Worm (Caenorhabditis elegans) whole organism, L2 larva: ENCODE results near the gene irld-7.

Experiments
- C34F6.9 ChIP-seq: fragments of 150-350 bp; optimal IDR thresholded peaks from 2 replicates; lab custom pipeline; 2014; ENCODE audit warnings: missing biosample characterization, missing genetic modification characterization
- F13H6.1 ChIP-seq: sonication (generic microtip); optimal IDR thresholded peaks from 2 replicates; lab custom pipeline; 2016; ENCODE audit warnings: missing genetic modification characterization, missing compliant biosample characterization
- Y55F3AM.14 ChIP-seq: fragments of 200-800 bp; sonication (Bioruptor generic); optimal IDR thresholded peaks from 2 replicates; lab custom pipeline; 2018; ENCODE audit warnings: mild to moderate bottlenecking, missing genetic modification characterization, missing compliant biosample characterization
- ZK546.5 ChIP-seq: sonication (generic microtip); optimal IDR thresholded peaks from 2 replicates; lab custom pipeline; 2017; ENCODE audit warnings: missing biosample characterization, missing genetic modification characterization
- alr-1 ChIP-seq: fragments of 150-350 bp; optimal IDR thresholded peaks from 2 replicates; lab custom pipeline; 2014; ENCODE audit warnings: missing biosample characterization, missing genetic modification characterization
- ama-1 ChIP-seq: fragments of 150-350 bp; optimal IDR thresholded peaks from 2 replicates; lab custom pipeline; 2018; ENCODE audit warnings: inconsistent platforms
- ceh-82 ChIP-seq: fragments of 150-350 bp; optimal IDR thresholded peaks from 2 replicates; lab custom pipeline; 2014; ENCODE audit warnings: missing biosample characterization, missing genetic modification characterization
- crh-2 ChIP-seq: sonication (generic microtip); optimal IDR thresholded peaks from 2 replicates; lab custom pipeline; 2017; ENCODE audit warnings: missing biosample characterization, missing genetic modification characterization
- dmd-4 ChIP-seq: sonication (generic microtip); optimal IDR thresholded peaks from 2 replicates; lab custom pipeline; 2017; ENCODE audit warnings: missing biosample characterization, missing genetic modification characterization
- fos-1 ChIP-seq: fragments of 150-350 bp; optimal IDR thresholded peaks from 2 replicates; lab custom pipeline; 2014; ENCODE audit warnings: missing biosample characterization, missing genetic modification characterization
- gmeb-1 ChIP-seq: fragments of 150-350 bp; optimal IDR thresholded peaks from 2 replicates; lab custom pipeline; 2014; ENCODE audit warnings: missing biosample characterization, missing genetic modification characterization
- lin-11 ChIP-seq: fragments of 150-350 bp; sonication (generic microtip); optimal IDR thresholded peaks from 2 replicates; lab custom pipeline; 2014; ENCODE audit warnings: missing biosample characterization, missing genetic modification characterization, inconsistent platforms, mixed read lengths
- lin-39 ChIP-seq: fragments of 150-350 bp; optimal IDR thresholded peaks from 2 replicates; lab custom pipeline; 2014; ENCODE audit warnings: missing biosample characterization, missing genetic modification reagents, missing genetic modification characterization
- lsy-2 ChIP-seq, 2 experiments: fragments of 150-350 bp in 1 of 2; sonication (generic microtip) in 1 of 2; optimal IDR thresholded peaks; 2 replicates each; lab custom pipeline; 2014 to 2017; ENCODE audit warnings: missing biosample characterization in 2 of 2, missing genetic modification characterization in 2 of 2
- mab-5 ChIP-seq: fragments of 150-350 bp; optimal IDR thresholded peaks from 2 replicates; lab custom pipeline; 2014; ENCODE audit warnings: missing biosample characterization, missing genetic modification characterization
- mbf-1 ChIP-seq: sonication (generic microtip); optimal IDR thresholded peaks from 2 replicates; lab custom pipeline; 2017; ENCODE audit warnings: missing biosample characterization, missing genetic modification characterization
- nhr-10 ChIP-seq: sonication (generic microtip); optimal IDR thresholded peaks from 2 replicates; lab custom pipeline; 2017; ENCODE audit warnings: missing biosample characterization, missing genetic modification characterization
- nhr-12 ChIP-seq: fragments of 150-350 bp; optimal IDR thresholded peaks from 2 replicates; lab custom pipeline; 2014; ENCODE audit warnings: missing biosample characterization, missing genetic modification characterization
- nhr-129 ChIP-seq: fragments of 150-350 bp; optimal IDR thresholded peaks from 2 replicates; lab custom pipeline; 2014; ENCODE audit warnings: missing biosample characterization, missing genetic modification characterization
- nhr-21 ChIP-seq: fragments of 150-350 bp; optimal IDR thresholded peaks from 2 replicates; lab custom pipeline; 2014; ENCODE audit warnings: missing biosample characterization, missing genetic modification characterization
- nhr-237 ChIP-seq: fragments of 150-350 bp; optimal IDR thresholded peaks from 2 replicates; lab custom pipeline; 2014; ENCODE audit warnings: missing biosample characterization, missing genetic modification characterization
- nhr-77 ChIP-seq: fragments of 150-350 bp; optimal IDR thresholded peaks from 2 replicates; lab custom pipeline; 2014; ENCODE audit warnings: missing biosample characterization, missing genetic modification characterization
- sem-4 ChIP-seq: fragments of 150-350 bp; optimal IDR thresholded peaks from 2 replicates; lab custom pipeline; 2014; ENCODE audit warnings: missing biosample characterization, missing genetic modification reagents, missing genetic modification characterization
- sma-3 ChIP-seq: sonication (generic microtip); optimal IDR thresholded peaks from 2 replicates; lab custom pipeline; 2016; ENCODE audit warnings: missing genetic modification reagents, missing genetic modification characterization, missing compliant biosample characterization
- sma-9 ChIP-seq, 2 experiments: fragments of 150-350 bp in 1 of 2; sonication (generic microtip) in 1 of 2; optimal IDR thresholded peaks; 2 replicates each; lab custom pipeline; 2014 to 2016; ENCODE audit warnings: missing genetic modification characterization in 2 of 2, mild to moderate bottlenecking in 1 of 2, missing biosample characterization in 1 of 2, missing compliant biosample characterization in 1 of 2, missing genetic modification reagents in 1 of 2, moderate library complexity in 1 of 2
- unc-39 ChIP-seq: fragments of 150-350 bp; optimal IDR thresholded peaks from 2 replicates; lab custom pipeline; 2014; ENCODE audit warnings: missing biosample characterization, missing genetic modification characterization
- zag-1 ChIP-seq: fragments of 150-350 bp; optimal IDR thresholded peaks from 2 replicates; lab custom pipeline; 2014; ENCODE audit warnings: missing biosample characterization, missing genetic modification characterization
- ztf-1 ChIP-seq: fragments of 200-800 bp; sonication (Bioruptor generic); conservative IDR thresholded peaks from 2 replicates; pipeline ENCODE4 v1.3.6; 2022; ENCODE audit warnings: missing genetic modification characterization, missing compliant biosample characterization

irld-7 gene

DNA sequence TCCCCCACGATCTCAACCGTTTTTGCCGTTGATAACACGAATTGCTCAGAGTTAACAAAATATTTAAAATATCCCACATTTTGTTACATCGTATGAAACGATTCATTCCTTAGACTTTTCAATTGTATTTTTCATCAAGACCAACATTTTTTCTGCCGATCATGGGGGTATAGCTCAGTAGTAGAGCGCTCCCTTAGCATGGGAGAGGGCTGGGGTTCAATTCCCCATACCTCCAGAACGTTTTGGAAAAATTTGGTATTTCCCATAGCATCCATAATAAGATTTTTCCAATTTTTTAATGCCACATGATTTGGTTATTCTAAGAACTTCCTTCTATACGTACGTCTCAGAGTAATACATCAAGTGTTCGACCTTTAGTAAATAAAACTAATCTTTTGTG lies 28.1 kb upstream of the irld-7 start:
- TF ChIP-seq nhr-129 (tag; lab: Kevin White, UChicago) (no peak), mbf-1 (tag; lab: Kevin White, UChicago) (no peak), Y55F3AM.14 (GFP tag; lab: Kevin White, UChicago) (no peak), nhr-237 (tag; lab: Kevin White, UChicago) (no peak), dmd-4 (tag; lab: Kevin White, UChicago) (no peak), fos-1 (tag; lab: Kevin White, UChicago) (no peak), unc-39 (tag; lab: Kevin White, UChicago) (no peak), nhr-10 (no peak)

DNA sequence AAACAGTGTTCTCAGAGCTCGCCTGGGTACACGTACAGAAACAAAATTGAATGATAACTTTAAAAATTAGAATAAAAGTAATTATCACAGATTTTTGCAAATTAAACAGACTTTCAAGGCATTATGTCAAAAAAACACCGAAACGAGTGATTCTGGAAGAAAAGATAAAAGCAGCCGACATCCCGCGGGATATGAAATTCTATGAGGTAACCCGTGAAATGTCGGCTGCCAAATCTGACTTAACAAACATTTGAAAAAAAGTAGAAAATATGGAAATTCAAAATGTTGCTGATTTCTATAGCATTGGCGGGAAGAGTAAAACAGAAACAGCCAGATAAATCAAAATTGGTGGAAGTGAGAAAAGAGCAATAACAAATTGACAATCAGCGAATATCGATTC lies 24.6 kb upstream of the irld-7 start:
- TF ChIP-seq lin-39 (tag; lab: Kevin White, UChicago) (no peak), crh-2 (no peak), nhr-129 (tag; lab: Kevin White, UChicago) (no peak), ceh-82 (tag; lab: Kevin White, UChicago) (no peak), ZK546.5 (tag; lab: Kevin White, UChicago) (no peak), alr-1 (tag; lab: Kevin White, UChicago) (no peak), Y55F3AM.14 (GFP tag; lab: Kevin White, UChicago) (no peak), ama-1 (no peak)

DNA sequence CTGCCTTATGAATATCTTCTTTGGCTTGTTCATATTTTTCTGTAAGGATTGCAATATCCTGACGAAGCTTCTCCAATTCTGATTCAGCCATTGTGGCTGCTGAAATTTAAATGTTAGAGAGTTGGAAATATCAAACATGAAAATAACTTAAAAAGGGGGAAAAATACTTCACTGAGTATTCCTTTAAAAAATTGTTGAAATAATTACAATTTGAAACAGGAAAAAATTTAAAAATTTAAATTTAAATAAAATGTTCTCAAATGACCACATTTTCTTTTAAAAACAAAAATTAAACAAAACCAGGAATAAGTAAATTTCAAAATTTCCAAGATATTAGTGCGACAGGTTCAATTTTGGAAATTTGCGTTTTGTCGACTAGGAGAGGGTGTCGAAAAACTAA lies 17.9 kb upstream of the irld-7 start, which contains the start of gene bicd-1:
Gene bicd-1 (minus strand): TSS at position 101 of the 400 bp plus-strand sequence.
- no peak for TF ChIP-seq nhr-77 (tag; lab: Kevin White, UChicago)
- TF ChIP-seq alr-1 (tag; lab: Kevin White, UChicago), result no peak
- TF ChIP-seq lsy-2 (tag; optimal IDR thresholded peaks at IDR 0.05; lab: Kevin White, UChicago), result no peak
- no peak for TF ChIP-seq nhr-12 (tag; lab: Kevin White, UChicago)
- TF ChIP-seq nhr-21 (tag; lab: Kevin White, UChicago), result no peak
- TF ChIP-seq sma-3 (GFP tag; lab: Kevin White, UChicago), result no peak
- TF ChIP-seq mab-5 (tag; lab: Kevin White, UChicago), result no peak
- TF ChIP-seq ztf-1 (GFP tag; lab: Robert Waterston, UW), result no peak
- no peak for TF ChIP-seq gmeb-1 (tag; lab: Kevin White, UChicago)
- TF ChIP-seq lin-11 (tag; lab: Kevin White, UChicago), result no peak
- TF ChIP-seq zag-1 (tag; lab: Kevin White, UChicago), result no peak
- no peak for TF ChIP-seq ZK546.5 (tag; lab: Kevin White, UChicago)
- no peak for TF ChIP-seq F13H6.1
- TF ChIP-seq, all 48 proteins: peak for 0

DNA sequence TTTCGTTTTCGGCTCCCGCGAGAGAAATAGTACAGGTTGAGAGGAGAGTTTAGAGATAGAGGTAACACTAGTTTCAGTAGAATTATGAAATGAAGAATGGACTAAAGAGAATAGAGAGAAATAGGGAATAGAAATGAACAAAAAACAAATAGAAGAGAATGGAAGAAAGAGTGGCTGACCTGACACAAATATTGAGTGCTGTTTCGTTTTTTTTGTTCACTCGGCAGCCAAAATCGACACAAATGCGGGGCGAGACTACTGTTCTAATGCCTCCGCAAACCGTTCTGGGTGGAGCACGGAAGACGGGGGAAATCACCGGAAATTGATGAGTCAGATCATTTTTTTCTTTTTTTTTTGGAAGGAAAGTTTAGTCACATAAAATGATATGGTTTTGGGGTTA lies 17.5 kb upstream of the irld-7 start:
- TF ChIP-seq sem-4 (tag; lab: Kevin White, UChicago) (no peak), sma-9 (GFP tag; optimal IDR thresholded peaks at IDR 0.05; lab: Kevin White, UChicago) (no peak), sma-9 (tag; optimal IDR thresholded peaks at IDR 0.05; lab: Kevin White, UChicago) (no peak), ceh-82 (tag; lab: Kevin White, UChicago) (no peak), mab-5 (tag; lab: Kevin White, UChicago) (no peak), alr-1 (tag; lab: Kevin White, UChicago) (no peak)

DNA sequence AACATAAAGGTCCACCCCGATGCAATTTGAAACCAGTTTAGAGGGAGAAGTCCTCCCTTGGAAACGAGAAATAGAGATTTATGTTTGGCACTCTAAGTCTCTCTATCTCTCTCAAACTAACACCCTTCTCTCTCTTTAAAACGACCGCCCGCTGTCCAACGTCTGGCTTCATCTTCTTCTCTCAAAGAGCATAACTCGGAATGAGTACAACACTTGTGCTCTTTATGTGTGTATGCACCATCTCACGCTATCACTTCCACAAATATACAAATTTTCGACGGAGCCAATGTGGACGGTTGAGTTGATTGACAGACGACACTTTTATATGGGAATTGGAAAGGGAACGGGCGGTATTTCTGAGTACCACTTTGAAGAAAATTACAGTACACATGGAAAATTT lies 15.8 kb upstream of the irld-7 start:
- TF ChIP-seq C34F6.9 (tag; lab: Kevin White, UChicago) (peak; percentile 12), fos-1 (tag; lab: Kevin White, UChicago) (peak; percentile 42), dmd-4 (tag; lab: Kevin White, UChicago) (no peak)

DNA sequence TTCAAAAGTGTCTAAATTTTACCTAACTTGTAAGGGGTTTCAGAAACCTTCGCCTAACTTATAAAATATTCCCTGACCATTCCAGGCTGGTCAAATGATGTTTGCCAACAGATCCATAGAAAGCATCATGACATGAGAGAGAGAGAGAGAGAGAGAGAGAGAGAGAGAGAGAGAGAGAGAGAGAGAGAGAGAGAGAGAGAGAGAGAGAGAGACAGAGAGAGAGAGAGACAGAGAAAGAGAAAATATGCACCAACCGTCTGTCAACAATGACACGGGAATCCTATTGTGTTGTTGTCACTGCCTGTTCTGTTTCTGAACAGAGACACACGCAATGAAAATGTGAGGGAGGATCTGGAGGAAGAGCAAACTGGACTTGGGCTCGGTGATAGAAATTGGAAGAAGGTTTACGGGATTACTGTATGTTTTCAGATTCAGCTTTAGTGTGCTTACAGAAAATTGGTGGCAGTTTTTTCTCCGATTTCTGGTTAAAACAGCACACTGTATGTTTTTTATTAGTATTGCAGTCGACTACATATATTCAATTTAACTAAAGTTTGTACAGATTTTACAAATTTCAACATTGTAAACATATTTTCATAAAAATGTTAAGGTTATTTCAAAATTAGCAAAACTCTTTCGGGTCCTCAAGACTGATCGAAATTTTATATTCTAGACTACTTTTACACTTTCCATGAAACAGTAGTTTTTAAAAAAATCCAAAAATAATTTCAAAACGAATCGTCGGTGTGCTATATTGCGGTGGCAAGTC lies 14.0 kb upstream of the irld-7 start:
- TF ChIP-seq zag-1 (tag; lab: Kevin White, UChicago) (no peak), ztf-1 (GFP tag; lab: Robert Waterston, UW) (no peak), gmeb-1 (tag; lab: Kevin White, UChicago) (peak; percentile 2), nhr-129 (tag; lab: Kevin White, UChicago) (peak; percentile 26), mab-5 (tag; lab: Kevin White, UChicago) (no peak), sma-9 (GFP tag; optimal IDR thresholded peaks at IDR 0.05; lab: Kevin White, UChicago) (no peak), sma-9 (tag; optimal IDR thresholded peaks at IDR 0.05; lab: Kevin White, UChicago) (no peak), crh-2 (peak; percentile 30)
